Worm (Caenorhabditis elegans) whole organism, early embryonic: Measurements from ENCODE around the gene cpf-1.

Source experiments
- B0310.2 ChIP-seq: sonication (generic microtip); optimal IDR thresholded peaks from 2 replicates; lab custom pipeline; 2016; ENCODE audit warnings: mild to moderate bottlenecking, missing genetic modification characterization, missing compliant biosample characterization
- F13C5.2 ChIP-seq: sonication (generic microtip); optimal IDR thresholded peaks from 2 replicates; lab custom pipeline; 2017; ENCODE audit warnings: mild to moderate bottlenecking, missing genetic modification characterization, inconsistent platforms, missing compliant biosample characterization
- aly-1 ChIP-seq: sonication (generic microtip); optimal IDR thresholded peaks from 2 replicates; lab custom pipeline; 2016; ENCODE audit warnings: missing genetic modification characterization, missing compliant biosample characterization
- ama-1 ChIP-seq: fragments of 150-350 bp; optimal IDR thresholded peaks from 2 replicates; lab custom pipeline; 2014
- ceh-13 ChIP-seq: fragments of 200-800 bp; sonication (Bioruptor generic); optimal IDR thresholded peaks from 2 replicates; lab custom pipeline; 2018; ENCODE audit warnings: mild to moderate bottlenecking, missing genetic modification characterization, missing compliant biosample characterization
- ceh-36 ChIP-seq: sonication (generic microtip); optimal IDR thresholded peaks from 2 replicates; lab custom pipeline; 2016; ENCODE audit warnings: missing genetic modification characterization, inconsistent platforms, missing compliant biosample characterization
- ets-7 ChIP-seq: sonication (generic microtip); optimal IDR thresholded peaks from 2 replicates; lab custom pipeline; 2016; ENCODE audit warnings: missing genotype, missing genetic modification characterization, missing compliant biosample characterization
- flt-1 ChIP-seq: fragments of 200-800 bp; sonication (Bioruptor generic); IDR thresholded peaks from 2 replicates; pipeline ENCODE4 v1.3.6; 2022; ENCODE audit warnings: missing genetic modification characterization, missing compliant biosample characterization
- hmbx-1 ChIP-seq: sonication (generic microtip); optimal IDR thresholded peaks from 2 replicates; lab custom pipeline; 2016; ENCODE audit warnings: mild to moderate bottlenecking, missing genetic modification characterization, missing compliant biosample characterization
- hmg-4 ChIP-seq: fragments of 200-800 bp; sonication (Bioruptor generic); optimal IDR thresholded peaks from 2 replicates; lab custom pipeline; 2018; ENCODE audit warnings: mild to moderate bottlenecking, missing genetic modification characterization, missing compliant biosample characterization
- hnd-1 ChIP-seq: sonication (generic microtip); optimal IDR thresholded peaks from 2 replicates; lab custom pipeline; 2016; ENCODE audit warnings: missing genetic modification characterization, missing compliant biosample characterization
- pes-1 ChIP-seq: fragments of 200-800 bp; sonication (Bioruptor generic); IDR thresholded peaks from 2 replicates; pipeline ENCODE4 v1.3.6; 2022; ENCODE audit warnings: missing genetic modification reagents, missing genetic modification characterization, missing compliant biosample characterization
- scrt-1 ChIP-seq: fragments of 200-800 bp; sonication (Bioruptor generic); IDR thresholded peaks from 2 replicates; pipeline ENCODE4 v1.3.6; 2022; ENCODE audit warnings: missing genetic modification characterization, missing compliant biosample characterization
- sea-1 ChIP-seq: fragments of 200-800 bp; sonication (Bioruptor generic); conservative IDR thresholded peaks from 2 replicates; pipeline ENCODE4 v1.3.6; 2022; ENCODE audit warnings: missing genetic modification characterization, missing compliant biosample characterization
- tbx-11 ChIP-seq: fragments of 200-800 bp; sonication (Bioruptor generic); IDR thresholded peaks from 2 replicates; pipeline ENCODE4 v1.3.6; 2022; ENCODE audit warnings: missing genetic modification characterization, missing compliant biosample characterization
- tbx-37 ChIP-seq: fragments of 200-800 bp; sonication (Bioruptor generic); conservative IDR thresholded peaks from 2 replicates; pipeline ENCODE4 v1.3.6; 2022; ENCODE audit warnings: missing genetic modification reagents, missing genetic modification characterization, missing compliant biosample characterization
- tra-4 ChIP-seq: sonication (generic microtip); optimal IDR thresholded peaks from 2 replicates; lab custom pipeline; 2017; ENCODE audit warnings: missing genetic modification characterization, missing compliant biosample characterization

The cpf-1 gene

ce11 chrII:8626598-8626997 lies 24.4 kb upstream of the cpf-1 start:
- TF ChIP-seq ceh-13 (GFP tag; lab: Kevin White, UChicago) (no peak), hmbx-1 (no peak), B0310.2 (tag; lab: Kevin White, UChicago) (no peak), sea-1 (GFP tag; lab: Robert Waterston, UW) (no peak), tbx-37 (no peak), flt-1 (GFP tag; lab: Robert Waterston, UW) (no peak), tra-4 (tag; lab: Kevin White, UChicago) (no peak), ceh-36 (tag; lab: Kevin White, UChicago) (no peak), F13C5.2 (no peak), hmg-4 (GFP tag; lab: Kevin White, UChicago) (no peak), aly-1 (tag; lab: Kevin White, UChicago) (no peak), tbx-11 (no peak), hnd-1 (tag; lab: Kevin White, UChicago) (no peak), ets-7 (tag; lab: Kevin White, UChicago) (no peak), pes-1 (GFP tag; lab: Robert Waterston, UW) (no peak), ama-1 (lab: Kevin White, UChicago) (no peak), scrt-1 (GFP tag; lab: Robert Waterston, UW) (no peak)

ce11 chrII:8625163-8625562 lies 22.9 kb upstream of the cpf-1 start, which contains the start of gene sptf-2:
Gene sptf-2, plus strand, starts transcription at chrII:8625459.
- TF ChIP-seq hmg-4 (GFP tag; lab: Kevin White, UChicago) = no peak
- no peak for TF ChIP-seq tbx-11
- no peak for TF ChIP-seq tra-4 (tag; lab: Kevin White, UChicago)
- TF ChIP-seq ceh-13 (GFP tag; lab: Kevin White, UChicago) = no peak
- no peak for TF ChIP-seq ceh-36 (tag; lab: Kevin White, UChicago)
- TF ChIP-seq tbx-37 = no peak
- TF ChIP-seq F13C5.2 = no peak
- no peak for TF ChIP-seq pes-1 (GFP tag; lab: Robert Waterston, UW)
- no peak for TF ChIP-seq hnd-1 (tag; lab: Kevin White, UChicago)
- TF ChIP-seq sea-1 (GFP tag; lab: Robert Waterston, UW) = no peak
- no peak for TF ChIP-seq aly-1 (tag; lab: Kevin White, UChicago)
- no peak for TF ChIP-seq flt-1 (GFP tag; lab: Robert Waterston, UW)
- no peak for TF ChIP-seq scrt-1 (GFP tag; lab: Robert Waterston, UW)

ce11 chrII:8623396-8623795 lies 21.2 kb upstream of the cpf-1 start, which contains the start of gene T22C8.4:
Gene T22C8.4, minus strand, starts transcription at chrII:8623496.
- TF ChIP-seq aly-1 (tag; lab: Kevin White, UChicago) (no peak), scrt-1 (GFP tag; lab: Robert Waterston, UW) (no peak), pes-1 (GFP tag; lab: Robert Waterston, UW) (no peak), sea-1 (GFP tag; lab: Robert Waterston, UW) (no peak), B0310.2 (tag; lab: Kevin White, UChicago) (no peak), tra-4 (tag; lab: Kevin White, UChicago) (no peak), F13C5.2 (no peak), ets-7 (tag; lab: Kevin White, UChicago) (no peak), tbx-37 (no peak), hmbx-1 (no peak), tbx-11 (no peak), ama-1 (lab: Kevin White, UChicago) (no peak), flt-1 (GFP tag; lab: Robert Waterston, UW) (no peak), hnd-1 (tag; lab: Kevin White, UChicago) (no peak), ceh-13 (GFP tag; lab: Kevin White, UChicago) (no peak)

- TF ChIP-seq hnd-1 (tag; lab: Kevin White, UChicago) (no peak), hmbx-1 (no peak), flt-1 (GFP tag; lab: Robert Waterston, UW) (no peak), ets-7 (tag; lab: Kevin White, UChicago) (no peak), hmg-4 (GFP tag; lab: Kevin White, UChicago) (no peak), aly-1 (tag; lab: Kevin White, UChicago) (no peak), F13C5.2 (no peak), ama-1 (lab: Kevin White, UChicago) (no peak), ceh-13 (GFP tag; lab: Kevin White, UChicago) (no peak), tbx-37 (no peak), B0310.2 (tag; lab: Kevin White, UChicago) (no peak), pes-1 (GFP tag; lab: Robert Waterston, UW) (no peak), ceh-36 (tag; lab: Kevin White, UChicago) (no peak), sea-1 (GFP tag; lab: Robert Waterston, UW) (no peak), tbx-11 (no peak), tra-4 (tag; lab: Kevin White, UChicago) (no peak)
Observed at ce11 chrII:8621883-8622282, 19.6 kb upstream of the cpf-1 start, which contains the start of gene T22C8.3. Gene T22C8.3, minus strand, starts transcription at chrII:8621983.

- TF ChIP-seq pes-1 (GFP tag; lab: Robert Waterston, UW) = no peak
- no peak for TF ChIP-seq sea-1 (GFP tag; lab: Robert Waterston, UW)
- TF ChIP-seq hnd-1 (tag; lab: Kevin White, UChicago) = no peak
- no peak for TF ChIP-seq tbx-37
- TF ChIP-seq ceh-13 (GFP tag; lab: Kevin White, UChicago) = no peak
- TF ChIP-seq B0310.2 (tag; lab: Kevin White, UChicago) = no peak
- TF ChIP-seq hmbx-1 = no peak
Observed at ce11 chrII:8617516-8617915, 15.3 kb upstream of the cpf-1 start, which contains the start of gene chhy-1. Gene chhy-1, minus strand, starts transcription at chrII:8617616.

- TF ChIP-seq hnd-1 (tag; lab: Kevin White, UChicago) (no peak), sea-1 (GFP tag; lab: Robert Waterston, UW) (no peak), flt-1 (GFP tag; lab: Robert Waterston, UW) (no peak), B0310.2 (tag; lab: Kevin White, UChicago) (no peak), hmbx-1 (no peak), tbx-11 (no peak), scrt-1 (GFP tag; lab: Robert Waterston, UW) (no peak), hmg-4 (GFP tag; lab: Kevin White, UChicago) (no peak), tra-4 (tag; lab: Kevin White, UChicago) (no peak), aly-1 (tag; lab: Kevin White, UChicago) (no peak), F13C5.2 (no peak), ceh-36 (tag; lab: Kevin White, UChicago) (no peak), tbx-37 (no peak), ceh-13 (GFP tag; lab: Kevin White, UChicago) (no peak), pes-1 (GFP tag; lab: Robert Waterston, UW) (no peak), ama-1 (lab: Kevin White, UChicago) (no peak), ets-7 (tag; lab: Kevin White, UChicago) (no peak)
Observed at ce11 chrII:8616155-8616554, 13.9 kb upstream of the cpf-1 start.
